Fruit fly (Drosophila melanogaster) whole organism, embryonic: Measurements from ENCODE around the gene CG43052.

Source experiments
- Abd-B ChIP-seq: fragments of 200-800 bp; sonication (Bioruptor generic); optimal IDR thresholded peaks from 2 replicates; lab custom pipeline; 2018; ENCODE audit warnings: missing biosample characterization, mild to moderate bottlenecking, missing genetic modification characterization, moderate library complexity
- Ada2b ChIP-seq: fragments of 200-800 bp; sonication (Bioruptor generic); IDR thresholded peaks from 2 replicates; pipeline ENCODE4 v1.3.6; 2022; ENCODE audit warnings: missing biosample characterization, missing genetic modification characterization
- CG10147 ChIP-seq: fragments of 200-800 bp; sonication (Bioruptor generic); optimal IDR thresholded peaks from 2 replicates; lab custom pipeline; 2019; ENCODE audit warnings: missing biosample characterization, mild to moderate bottlenecking, missing genetic modification characterization, moderate library complexity
- CG10209 ChIP-seq: fragments of 200-800 bp; sonication (Bioruptor generic); optimal IDR thresholded peaks from 3 replicates; lab custom pipeline; 2017; ENCODE audit warnings: missing biosample characterization, mild to moderate bottlenecking, missing genetic modification characterization, missing genetic modification reagents
- CG10267 ChIP-seq: fragments of 200-800 bp; sonication (Bioruptor generic); optimal IDR thresholded peaks from 2 replicates; lab custom pipeline; 2018; ENCODE audit warnings: missing biosample characterization, mild to moderate bottlenecking, missing genetic modification characterization, moderate library complexity
- CG10543 ChIP-seq: fragments of 200-800 bp; sonication (Bioruptor generic); optimal IDR thresholded peaks from 3 replicates; lab custom pipeline; 2017; ENCODE audit warnings: missing biosample characterization, mild to moderate bottlenecking, missing genetic modification characterization, moderate library complexity
- CG11093 ChIP-seq: fragments of 200-800 bp; sonication (Bioruptor generic); IDR thresholded peaks from 3 replicates; pipeline ENCODE4 v1.3.6; 2022; ENCODE audit warnings: missing biosample characterization, missing genetic modification characterization
- CG12104 ChIP-seq: fragments of 200-800 bp; sonication (Bioruptor generic); optimal IDR thresholded peaks from 3 replicates; lab custom pipeline; 2016; ENCODE audit warnings: missing biosample characterization, missing genetic modification characterization
- CG13296 ChIP-seq: fragments of 200-800 bp; sonication (Bioruptor generic); optimal IDR thresholded peaks from 3 replicates; lab custom pipeline; 2018; ENCODE audit warnings: missing biosample characterization, mild to moderate bottlenecking, missing genetic modification characterization
- CG14050 ChIP-seq: fragments of 200-800 bp; sonication (Bioruptor generic); IDR thresholded peaks from 3 replicates; pipeline ENCODE4 v1.3.6; 2022; ENCODE audit warnings: missing biosample characterization, missing genetic modification characterization
- CG14667 ChIP-seq: fragments of 200-800 bp; sonication (Bioruptor generic); IDR thresholded peaks from 2 replicates; pipeline ENCODE4 v1.3.6; 2022; ENCODE audit warnings: missing biosample characterization, missing genetic modification characterization
- CG15269 ChIP-seq: fragments of 200-800 bp; sonication (Bioruptor generic); optimal IDR thresholded peaks from 2 replicates; lab custom pipeline; 2018; ENCODE audit warnings: missing biosample characterization, mild to moderate bottlenecking, missing genetic modification characterization, moderate library complexity
- CG15479 ChIP-seq: fragments of 200-800 bp; sonication (Bioruptor generic); optimal IDR thresholded peaks from 3 replicates; lab custom pipeline; 2019; ENCODE audit warnings: missing biosample characterization, mild to moderate bottlenecking, missing genetic modification characterization, moderate library complexity
- CG15601 ChIP-seq: fragments of 200-800 bp; sonication (Bioruptor generic); optimal IDR thresholded peaks from 3 replicates; lab custom pipeline; 2019; ENCODE audit warnings: missing biosample characterization, mild to moderate bottlenecking, missing genetic modification characterization, moderate library complexity
- CG15696 ChIP-seq: fragments of 200-800 bp; sonication (Bioruptor generic); optimal IDR thresholded peaks from 2 replicates; lab custom pipeline; 2019; ENCODE audit warnings: missing biosample characterization, mild to moderate bottlenecking, missing genetic modification characterization, moderate library complexity
- CG17359 ChIP-seq: fragments of 200-800 bp; sonication (Bioruptor generic); optimal IDR thresholded peaks from 3 replicates; lab custom pipeline; 2018; ENCODE audit warnings: missing biosample characterization, mild to moderate bottlenecking, missing genetic modification characterization, moderate library complexity
- CG17829 ChIP-seq: fragments of 200-800 bp; optimal IDR thresholded peaks from 2 replicates; lab custom pipeline; 2019; ENCODE audit warnings: missing biosample characterization, mild to moderate bottlenecking, missing genetic modification characterization, moderate library complexity
- CG2116 ChIP-seq: fragments of 200-800 bp; sonication (Bioruptor generic); optimal IDR thresholded peaks from 3 replicates; lab custom pipeline; 2018; ENCODE audit warnings: missing biosample characterization, mild to moderate bottlenecking, missing genetic modification characterization
- CG2712 ChIP-seq: fragments of 200-800 bp; optimal IDR thresholded peaks from 3 replicates; lab custom pipeline; 2019; ENCODE audit warnings: missing biosample characterization, mild to moderate bottlenecking, missing genetic modification characterization, moderate library complexity
- CG30020 ChIP-seq: fragments of 200-800 bp; optimal IDR thresholded peaks from 2 replicates; lab custom pipeline; 2019; ENCODE audit warnings: missing biosample characterization, mild to moderate bottlenecking, missing genetic modification characterization, moderate library complexity
- CG30403 ChIP-seq: fragments of 200-800 bp; sonication (Bioruptor generic); optimal IDR thresholded peaks from 3 replicates; lab custom pipeline; 2016; ENCODE audit warnings: missing biosample characterization, missing genetic modification characterization
- CG30431 ChIP-seq: fragments of 200-800 bp; sonication (Bioruptor generic); optimal IDR thresholded peaks from 2 replicates; lab custom pipeline; 2017; ENCODE audit warnings: missing biosample characterization, missing genetic modification characterization
- CG4424 ChIP-seq: fragments of 200-800 bp; sonication (Bioruptor generic); optimal IDR thresholded peaks from 3 replicates; lab custom pipeline; 2016; ENCODE audit warnings: missing biosample characterization, missing genetic modification characterization
- CG4854 ChIP-seq: fragments of 200-800 bp; sonication (Bioruptor generic); optimal IDR thresholded peaks from 2 replicates; lab custom pipeline; 2016; ENCODE audit warnings: missing biosample characterization, missing genetic modification characterization, inconsistent platforms
- CG6854 ChIP-seq: fragments of 200-800 bp; sonication (Bioruptor generic); optimal IDR thresholded peaks from 3 replicates; lab custom pipeline; 2017; ENCODE audit warnings: missing biosample characterization, mild to moderate bottlenecking, missing genetic modification characterization
- D19A ChIP-seq: fragments of 200-800 bp; optimal IDR thresholded peaks from 3 replicates; lab custom pipeline; 2019; ENCODE audit warnings: missing biosample characterization, mild to moderate bottlenecking, missing genetic modification characterization, moderate library complexity
- Dek ChIP-seq: fragments of 200-800 bp; sonication (Bioruptor generic); optimal IDR thresholded peaks from 3 replicates; lab custom pipeline; 2019; ENCODE audit warnings: missing biosample characterization, mild to moderate bottlenecking, missing genetic modification characterization, moderate library complexity
- Doc2 ChIP-seq: fragments of 200-800 bp; sonication (Bioruptor generic); IDR thresholded peaks from 2 replicates; pipeline ENCODE4 v1.3.6; 2022; ENCODE audit warnings: missing biosample characterization, missing genetic modification characterization
- Drgx ChIP-seq: fragments of 200-800 bp; sonication (Bioruptor generic); IDR thresholded peaks from 2 replicates; pipeline ENCODE4 v1.3.6; 2022; ENCODE audit warnings: missing biosample characterization, missing genetic modification characterization
- Fer1 ChIP-seq: fragments of 200-800 bp; sonication (Bioruptor generic); optimal IDR thresholded peaks from 2 replicates; lab custom pipeline; 2017; ENCODE audit warnings: missing biosample characterization, mild to moderate bottlenecking, missing genetic modification characterization
- Med ChIP-seq: fragments of 200-800 bp; sonication (Bioruptor generic); peaks from one replicate; lab custom pipeline; 2016; ENCODE audit warnings: missing biosample characterization, missing genetic modification characterization, mild to moderate bottlenecking, inconsistent platforms, moderate library complexity
- NC2β ChIP-seq: fragments of 200-800 bp; sonication (Bioruptor generic); optimal IDR thresholded peaks from 2 replicates; lab custom pipeline; 2016; ENCODE audit warnings: missing biosample characterization, missing genetic modification characterization
- Nf-YC ChIP-seq: fragments of 200-800 bp; optimal IDR thresholded peaks from 3 replicates; lab custom pipeline; 2019; ENCODE audit warnings: missing biosample characterization, mild to moderate bottlenecking, missing genetic modification characterization, moderate library complexity
- ac ChIP-seq: fragments of 200-800 bp; sonication (Bioruptor generic); optimal IDR thresholded peaks from 3 replicates; lab custom pipeline; 2017; ENCODE audit warnings: missing biosample characterization, mild to moderate bottlenecking, missing genetic modification characterization
- br ChIP-seq: fragments of >200 bp; optimal IDR thresholded peaks from 2 replicates; lab custom pipeline; 2017
- croc ChIP-seq: fragments of 200-800 bp; sonication (Bioruptor generic); conservative IDR thresholded peaks from 3 replicates; pipeline ENCODE4 v1.3.6; 2022; ENCODE audit warnings: missing biosample characterization, missing genetic modification characterization
- cwo ChIP-seq: fragments of 200-800 bp; sonication (Bioruptor generic); optimal IDR thresholded peaks from 3 replicates; lab custom pipeline; 2017; ENCODE audit warnings: missing biosample characterization, missing genetic modification characterization, mild to moderate bottlenecking, moderate library complexity, missing genetic modification reagents
- dmrt99B ChIP-seq: fragments of 200-800 bp; sonication (Bioruptor generic); optimal IDR thresholded peaks from 2 replicates; lab custom pipeline; 2018; ENCODE audit warnings: missing biosample characterization, mild to moderate bottlenecking, missing genetic modification characterization, moderate library complexity
- ewg ChIP-seq: fragments of 200-800 bp; sonication (Bioruptor generic); optimal IDR thresholded peaks from 3 replicates; lab custom pipeline; 2017; ENCODE audit warnings: mild to moderate bottlenecking, missing biosample characterization, missing genetic modification reagents, missing genetic modification characterization
- fd96Cb ChIP-seq: fragments of 200-800 bp; sonication (Bioruptor generic); optimal IDR thresholded peaks from 2 replicates; lab custom pipeline; 2018; ENCODE audit warnings: missing biosample characterization, mild to moderate bottlenecking, missing genetic modification characterization, moderate library complexity
- gsb-n ChIP-seq: fragments of 200-800 bp; sonication (Bioruptor generic); optimal IDR thresholded peaks from 3 replicates; lab custom pipeline; 2018; ENCODE audit warnings: missing biosample characterization, mild to moderate bottlenecking, missing genetic modification characterization
- h ChIP-seq: fragments of >200 bp; optimal IDR thresholded peaks from 2 replicates; lab custom pipeline; 2017
- jing ChIP-seq: fragments of 200-800 bp; sonication (Bioruptor generic); optimal IDR thresholded peaks from 2 replicates; lab custom pipeline; 2018; ENCODE audit warnings: missing biosample characterization, mild to moderate bottlenecking, missing genetic modification characterization
- mam ChIP-seq: fragments of 200-800 bp; sonication (Bioruptor generic); optimal IDR thresholded peaks from 3 replicates; lab custom pipeline; 2016; ENCODE audit warnings: missing biosample characterization, missing genetic modification characterization
- scrt ChIP-seq: fragments of 200-800 bp; sonication (Bioruptor generic); optimal IDR thresholded peaks from 2 replicates; lab custom pipeline; 2018; ENCODE audit warnings: missing biosample characterization, mild to moderate bottlenecking, missing genetic modification characterization, moderate library complexity
- sisA ChIP-seq: fragments of 200-800 bp; sonication (Bioruptor generic); IDR thresholded peaks from 2 replicates; pipeline ENCODE4 v1.3.6; 2022; ENCODE audit warnings: missing biosample characterization, missing genetic modification characterization
- stc ChIP-seq: fragments of 200-800 bp; sonication (Bioruptor generic); IDR thresholded peaks from 2 replicates; pipeline ENCODE4 v1.3.6; 2022; ENCODE audit warnings: missing biosample characterization, missing genetic modification characterization
- sug ChIP-seq: fragments of 200-800 bp; optimal IDR thresholded peaks from 2 replicates; lab custom pipeline; 2019; ENCODE audit warnings: missing biosample characterization, mild to moderate bottlenecking, missing genetic modification characterization, moderate library complexity
- tap ChIP-seq: fragments of 200-800 bp; optimal IDR thresholded peaks from 3 replicates; lab custom pipeline; 2019; ENCODE audit warnings: missing biosample characterization, mild to moderate bottlenecking, missing genetic modification characterization, moderate library complexity
- trem ChIP-seq: fragments of 200-800 bp; optimal IDR thresholded peaks from 3 replicates; lab custom pipeline; 2019; ENCODE audit warnings: missing biosample characterization, mild to moderate bottlenecking, missing genetic modification characterization, moderate library complexity
- zen2 ChIP-seq: fragments of 200-800 bp; sonication (Bioruptor generic); IDR thresholded peaks from 3 replicates; pipeline ENCODE4 v1.3.6; 2022; ENCODE audit warnings: missing biosample characterization, missing genetic modification characterization; ENCODE audit not compliant: partially characterized antibody

CG43052 gene

DNA sequence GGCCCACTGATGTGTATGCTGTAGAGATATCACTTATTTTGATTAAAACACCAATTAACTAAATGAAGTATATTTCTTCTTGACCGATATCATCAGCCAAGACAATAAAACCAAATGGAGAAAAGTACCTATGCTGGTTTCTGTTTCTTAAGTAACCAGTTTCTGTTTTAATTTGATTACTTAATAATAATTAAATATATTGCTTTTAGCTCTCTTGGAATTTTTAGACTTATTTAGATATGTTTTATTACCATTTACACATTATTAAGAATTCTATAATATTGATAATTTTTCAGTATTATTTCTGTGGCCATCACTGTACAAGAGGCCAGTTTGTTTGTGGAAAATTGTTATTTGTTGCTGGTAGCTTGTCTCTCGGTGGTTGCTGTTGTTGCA is 15.4 kb downstream of the CG43052 start (continued):
- TF ChIP-seq zen2 (GFP tag; lab: Robert Waterston, UW) = no peak
- peak; percentile 24 for TF ChIP-seq CG10147
- TF ChIP-seq tap = peak; percentile 33
- TF ChIP-seq mam = no peak
- TF ChIP-seq croc (GFP tag; lab: Robert Waterston, UW) = peak; percentile 18; the same call in 1 of the 3 replicates
- peak; percentile 47 for TF ChIP-seq trem (tag; lab: Kevin White, UChicago)
- peak; percentile 3 for TF ChIP-seq CG30020
- peak; percentile 20 for TF ChIP-seq ewg (GFP tag; lab: Kevin White, UChicago)
- TF ChIP-seq CG10543 = no peak
- TF ChIP-seq scrt (GFP tag; lab: Kevin White, UChicago) = peak; percentile 23
- TF ChIP-seq br = no peak
- 0 out of 2 replicates have a peak, but pooled peaks have one; percentile 24 for TF ChIP-seq stc (GFP tag; lab: Robert Waterston, UW)
- peak; percentile 22 for TF ChIP-seq D19A (tag; lab: Kevin White, UChicago)
- TF ChIP-seq fd96Cb (tag; lab: Kevin White, UChicago) = peak; percentile 58
- TF ChIP-seq CG2712 = peak; percentile 81
- TF ChIP-seq CG15601 (tag; lab: Kevin White, UChicago) = peak; percentile 63
- no peak for TF ChIP-seq jing (GFP tag; lab: Kevin White, UChicago)
- peak; percentile 42 for TF ChIP-seq Nf-YC (tag; lab: Kevin White, UChicago)
- no peak for TF ChIP-seq Dek (tag; lab: Kevin White, UChicago)
- TF ChIP-seq CG30403 = peak; percentile 35
- no peak for TF ChIP-seq ac
- TF ChIP-seq Abd-B (GFP tag; lab: Kevin White, UChicago) = peak; percentile 24
- TF ChIP-seq gsb-n (tag; lab: Kevin White, UChicago) = peak; percentile 48
- TF ChIP-seq Med (GFP tag; lab: Kevin White, UChicago) = peak; percentile 10
- TF ChIP-seq CG30431 = peak; percentile 33
- TF ChIP-seq cwo (GFP tag; lab: Kevin White, UChicago) = peak; percentile 48
- TF ChIP-seq sisA (GFP tag; lab: Robert Waterston, UW) = 0 out of 2 replicates have a peak, but pooled peaks have one; percentile 19
- no peak for TF ChIP-seq NC2β
- TF ChIP-seq CG14667 (GFP tag; lab: Robert Waterston, UW) = 0 out of 2 replicates have a peak, but pooled peaks have one; percentile 20
- TF ChIP-seq h (lab: Kevin White, UChicago) = no peak
- TF ChIP-seq CG4424 (GFP tag; lab: Kevin White, UChicago) = peak; percentile 44
- peak; percentile 33 for TF ChIP-seq CG12104
- peak; percentile 60 for TF ChIP-seq Fer1 (GFP tag; lab: Kevin White, UChicago)
- peak; percentile 5 for TF ChIP-seq CG10209 (GFP tag; lab: Kevin White, UChicago)
- peak; percentile 32 for TF ChIP-seq CG6854
- no peak for TF ChIP-seq Doc2 (GFP tag; lab: Robert Waterston, UW)
- 0 out of 3 replicates have a peak, but pooled peaks have one; percentile 30 for TF ChIP-seq CG11093
- peak; percentile 7 for TF ChIP-seq CG2116 (GFP tag; lab: Kevin White, UChicago)
- TF ChIP-seq sug (tag; lab: Kevin White, UChicago) = peak; percentile 13
- TF ChIP-seq dmrt99B (tag; lab: Kevin White, UChicago) = peak; percentile 86
- TF ChIP-seq CG15479 (GFP tag; lab: Kevin White, UChicago) = no peak
- peak; percentile 43 for TF ChIP-seq CG15269 (tag; lab: Kevin White, UChicago)
- peak; percentile 61; the same call in 1 of the 2 replicates for TF ChIP-seq Drgx (GFP tag; lab: Robert Waterston, UW)
- TF ChIP-seq CG17829 = peak; percentile 65
- peak; percentile 50 for TF ChIP-seq Ada2b (GFP tag; lab: Robert Waterston, UW)
- no peak for TF ChIP-seq CG14050 (GFP tag; lab: Robert Waterston, UW)
- peak; percentile 50 for TF ChIP-seq CG13296 (GFP tag; lab: Kevin White, UChicago)
- TF ChIP-seq CG17359 = peak; percentile 60
- no peak for TF ChIP-seq CG4854 (GFP tag; lab: Kevin White, UChicago)
- peak; percentile 31 for TF ChIP-seq CG15696 (tag; lab: Kevin White, UChicago)
- peak; percentile 62 for TF ChIP-seq CG10267
